Worm (Caenorhabditis elegans): ENCODE measurements around the gene grl-18.

- TF ChIP-seq him-1 (tag; optimal IDR thresholded peaks at IDR 0.05) (no peak), dao-5 (tag; optimal IDR thresholded peaks at IDR 0.05) (no peak), W03F9.2 (tag; optimal IDR thresholded peaks at IDR 0.05) (no peak)
These were observed 10.8 kb upstream of the grl-18 start for ce11 chrV:5499475-5499874.

Measured in whole organism, L4/young adult.